Fruit fly (Drosophila melanogaster) whole organism, embryonic: ENCODE measurements around the gene Glut1.
A peak's percentile ranks its signal among the peaks of the same experiment; 100 is the strongest.

ENCODE experiments used
- Adf1 ChIP-seq: fragments of 200-800 bp; sonication (Bioruptor generic); IDR thresholded peaks from 2 replicates; pipeline ENCODE4 v1.3.6; 2022; ENCODE audit warnings: missing biosample characterization, missing genetic modification characterization
- Atf-2 ChIP-seq: fragments of 200-800 bp; sonication (Bioruptor generic); optimal IDR thresholded peaks from 2 replicates; lab custom pipeline; 2016; ENCODE audit warnings: missing biosample characterization, missing genetic modification characterization
- Awh ChIP-seq: fragments of 200-800 bp; sonication (Bioruptor generic); IDR thresholded peaks from 2 replicates; pipeline ENCODE4, ENCODE4 v1.3.6; 2022; ENCODE audit warnings: missing biosample characterization, missing genetic modification characterization
- CG10209 ChIP-seq: fragments of 200-800 bp; sonication (Bioruptor generic); optimal IDR thresholded peaks from 3 replicates; lab custom pipeline; 2017; ENCODE audit warnings: missing biosample characterization, mild to moderate bottlenecking, missing genetic modification characterization, missing genetic modification reagents
- CG10979 ChIP-seq: fragments of 200-800 bp; sonication (Bioruptor generic); optimal IDR thresholded peaks from 2 replicates; lab custom pipeline; 2018; ENCODE audit warnings: missing biosample characterization, mild to moderate bottlenecking, missing genetic modification characterization, moderate library complexity
- CG11085 ChIP-seq: fragments of 200-800 bp; sonication (Bioruptor generic); IDR thresholded peaks from 2 replicates; pipeline ENCODE4 v1.3.6; 2022; ENCODE audit warnings: missing biosample characterization, missing genetic modification characterization
- CG11398 ChIP-seq: fragments of 200-800 bp; sonication (Bioruptor generic); optimal IDR thresholded peaks from 2 replicates; lab custom pipeline; 2016; ENCODE audit warnings: missing biosample characterization, missing genetic modification characterization
- CG12155 ChIP-seq: fragments of 200-800 bp; sonication (Bioruptor generic); optimal IDR thresholded peaks from 3 replicates; lab custom pipeline; 2016; ENCODE audit warnings: missing biosample characterization, missing genetic modification characterization
- CG12744 ChIP-seq: fragments of 200-800 bp; sonication (Bioruptor generic); optimal IDR thresholded peaks from 2 replicates; lab custom pipeline; 2016; ENCODE audit warnings: missing biosample characterization, missing genetic modification characterization
- CG12942 ChIP-seq: fragments of 200-800 bp; sonication (Bioruptor generic); optimal IDR thresholded peaks from 3 replicates; lab custom pipeline; 2016; ENCODE audit warnings: missing biosample characterization, missing genetic modification characterization
- CG14050 ChIP-seq: fragments of 200-800 bp; sonication (Bioruptor generic); IDR thresholded peaks from 3 replicates; pipeline ENCODE4 v1.3.6; 2022; ENCODE audit warnings: missing biosample characterization, missing genetic modification characterization
- CG14710 ChIP-seq: fragments of 200-800 bp; sonication (Bioruptor generic); optimal IDR thresholded peaks from 3 replicates; lab custom pipeline; 2019; ENCODE audit warnings: missing biosample characterization, mild to moderate bottlenecking, missing genetic modification characterization, moderate library complexity
- CG17361 ChIP-seq: fragments of 200-800 bp; sonication (Bioruptor generic); IDR thresholded peaks from 3 replicates; pipeline ENCODE4 v1.3.6; 2022; ENCODE audit warnings: missing biosample characterization, missing genetic modification characterization
- CG18011 ChIP-seq: fragments of 200-800 bp; sonication (Bioruptor generic); optimal IDR thresholded peaks from 2 replicates; lab custom pipeline; 2017; ENCODE audit warnings: missing biosample characterization, missing genetic modification characterization, mild to moderate bottlenecking, moderate library complexity, missing genotype
- CG18619 ChIP-seq: fragments of 200-800 bp; sonication (Bioruptor generic); optimal IDR thresholded peaks from 3 replicates; lab custom pipeline; 2017; ENCODE audit warnings: missing biosample characterization, mild to moderate bottlenecking, missing genetic modification characterization
- CG2678 ChIP-seq: fragments of 200-800 bp; sonication (Bioruptor generic); optimal IDR thresholded peaks from 3 replicates; lab custom pipeline; 2019; ENCODE audit warnings: missing biosample characterization, mild to moderate bottlenecking, missing genetic modification characterization, moderate library complexity
- CG3163 ChIP-seq: fragments of 200-800 bp; sonication (Bioruptor generic); optimal IDR thresholded peaks from 3 replicates; lab custom pipeline; 2016; ENCODE audit warnings: missing biosample characterization, missing genetic modification characterization
- CG3407 ChIP-seq: fragments of 200-800 bp; sonication (Bioruptor generic); optimal IDR thresholded peaks from 2 replicates; lab custom pipeline; 2018; ENCODE audit warnings: missing biosample characterization, mild to moderate bottlenecking, missing genetic modification characterization
- CG6689 ChIP-seq: fragments of 200-800 bp; sonication (Bioruptor generic); IDR thresholded peaks from 2 replicates; pipeline ENCODE4 v1.3.6; 2022; ENCODE audit warnings: missing biosample characterization, missing genetic modification characterization
- CG8388 ChIP-seq: fragments of 200-800 bp; sonication (Bioruptor generic); optimal IDR thresholded peaks from 2 replicates; lab custom pipeline; 2019; ENCODE audit warnings: missing biosample characterization, mild to moderate bottlenecking, missing genetic modification characterization, moderate library complexity
- CG8765 ChIP-seq: fragments of 200-800 bp; sonication (Bioruptor generic); IDR thresholded peaks from 2 replicates; pipeline ENCODE4 v1.3.6; 2022; ENCODE audit warnings: missing biosample characterization, missing genetic modification characterization
- CG8944 ChIP-seq: fragments of 200-800 bp; sonication (Bioruptor generic); optimal IDR thresholded peaks from 3 replicates; lab custom pipeline; 2016; ENCODE audit warnings: missing biosample characterization, missing genetic modification characterization
- CG9876 ChIP-seq: fragments of 200-800 bp; sonication (Bioruptor generic); optimal IDR thresholded peaks from 2 replicates; lab custom pipeline; 2016; ENCODE audit warnings: missing biosample characterization, missing genetic modification characterization
- D19B ChIP-seq: fragments of 200-800 bp; sonication (Bioruptor generic); optimal IDR thresholded peaks from 2 replicates; lab custom pipeline; 2017; ENCODE audit warnings: missing biosample characterization, mild to moderate bottlenecking, missing genetic modification characterization
- ERR ChIP-seq: fragments of 200-800 bp; sonication (Bioruptor generic); optimal IDR thresholded peaks from 2 replicates; lab custom pipeline; 2016; ENCODE audit warnings: missing biosample characterization, missing genetic modification characterization
- Eip74EF ChIP-seq, 2 experiments: fragments of 200-800 bp in 1 of 2; fragments of >200 bp in 1 of 2; sonication (Bioruptor generic) in 1 of 2; optimal IDR thresholded peaks; 2 replicates each; lab custom pipeline; 2017 to 2019; ENCODE audit warnings: missing biosample characterization in 2 of 2, missing genetic modification characterization in 2 of 2, mild to moderate bottlenecking in 1 of 2, moderate library complexity in 1 of 2
- Elba2 ChIP-seq: fragments of 200-800 bp; sonication (Bioruptor generic); optimal IDR thresholded peaks from 3 replicates; lab custom pipeline; 2016; ENCODE audit warnings: missing biosample characterization, missing genetic modification characterization
- H2.0 ChIP-seq: fragments of 200-800 bp; sonication (Bioruptor generic); IDR thresholded peaks from 2 replicates; pipeline ENCODE4 v1.3.6; 2022; ENCODE audit warnings: missing biosample characterization, missing genetic modification characterization
- Hmr ChIP-seq: fragments of 200-800 bp; sonication (Bioruptor generic); optimal IDR thresholded peaks from 3 replicates; lab custom pipeline; 2017; ENCODE audit warnings: mild to moderate bottlenecking, missing biosample characterization, missing genetic modification reagents, missing genetic modification characterization
- Hmx ChIP-seq: fragments of 200-800 bp; sonication (Bioruptor generic); optimal IDR thresholded peaks from 2 replicates; lab custom pipeline; 2016; ENCODE audit warnings: missing biosample characterization, missing genetic modification characterization
- Hr3 ChIP-seq: fragments of 200-800 bp; sonication (Bioruptor generic); optimal IDR thresholded peaks from 3 replicates; lab custom pipeline; 2016; ENCODE audit warnings: missing biosample characterization, missing genetic modification characterization
- Hsf ChIP-seq: fragments of 200-800 bp; sonication (Bioruptor generic); optimal IDR thresholded peaks from 3 replicates; lab custom pipeline; 2016; ENCODE audit warnings: missing biosample characterization, missing genetic modification characterization
- MBD-R2 ChIP-seq: fragments of 200-800 bp; sonication (Bioruptor generic); IDR thresholded peaks from 2 replicates; pipeline ENCODE4 v1.3.6; 2022; ENCODE audit warnings: missing biosample characterization, missing genetic modification characterization
- Nf-YC ChIP-seq: fragments of 200-800 bp; optimal IDR thresholded peaks from 3 replicates; lab custom pipeline; 2019; ENCODE audit warnings: missing biosample characterization, mild to moderate bottlenecking, missing genetic modification characterization, moderate library complexity
- Optix ChIP-seq: fragments of 200-800 bp; sonication (Bioruptor generic); IDR thresholded peaks from 3 replicates; pipeline ENCODE4 v1.3.6; 2022; ENCODE audit warnings: missing biosample characterization, missing genetic modification characterization
- Ravus ChIP-seq: fragments of 200-800 bp; sonication (Bioruptor generic); IDR thresholded peaks from 2 replicates; pipeline ENCODE4 v1.3.6; 2022; ENCODE audit warnings: missing biosample characterization, missing genetic modification characterization
- Scr ChIP-seq: fragments of 200-800 bp; sonication (Bioruptor generic); IDR thresholded peaks from 2 replicates; pipeline ENCODE4 v1.3.6; 2022; ENCODE audit warnings: missing biosample characterization, missing genetic modification characterization; ENCODE audit not compliant: partially characterized antibody
- TFAM ChIP-seq: fragments of 200-800 bp; sonication (Bioruptor generic); optimal IDR thresholded peaks from 2 replicates; lab custom pipeline; 2017; ENCODE audit warnings: missing biosample characterization, missing genetic modification characterization, inconsistent platforms
- bowl ChIP-seq: fragments of 200-800 bp; sonication (Bioruptor generic); IDR thresholded peaks from 2 replicates; pipeline ENCODE4 v1.3.6; 2022; ENCODE audit warnings: missing biosample characterization, missing genetic modification characterization
- cato ChIP-seq: fragments of 200-800 bp; sonication (Bioruptor generic); optimal IDR thresholded peaks from 2 replicates; lab custom pipeline; 2016; ENCODE audit warnings: missing biosample characterization, missing genetic modification characterization, borderline replicate concordance
- corto ChIP-seq: fragments of 200-800 bp; sonication (Bioruptor generic); optimal IDR thresholded peaks from 2 replicates; lab custom pipeline; 2016; ENCODE audit warnings: missing biosample characterization, mild to moderate bottlenecking, missing genetic modification characterization, moderate library complexity
- crc ChIP-seq: fragments of 200-800 bp; sonication (Bioruptor generic); optimal IDR thresholded peaks from 2 replicates; lab custom pipeline; 2016; ENCODE audit warnings: missing biosample characterization, missing genetic modification characterization
- dati ChIP-seq: fragments of 200-800 bp; sonication (Bioruptor generic); IDR thresholded peaks from 2 replicates; pipeline ENCODE4 v1.3.6; 2022; ENCODE audit warnings: missing biosample characterization, missing genetic modification characterization
- kay ChIP-seq: fragments of 200-800 bp; sonication (Bioruptor generic); optimal IDR thresholded peaks from 2 replicates; lab custom pipeline; 2016; ENCODE audit warnings: missing biosample characterization, missing genetic modification characterization
- nom ChIP-seq: fragments of 200-800 bp; sonication (Bioruptor generic); optimal IDR thresholded peaks from 2 replicates; lab custom pipeline; 2017; ENCODE audit warnings: missing biosample characterization, missing genetic modification characterization, mild to moderate bottlenecking, moderate library complexity, missing genetic modification reagents
- pho ChIP-seq: fragments of 200-800 bp; sonication (Bioruptor generic); optimal IDR thresholded peaks from 2 replicates; lab custom pipeline; 2016; ENCODE audit warnings: missing biosample characterization, missing genetic modification characterization
- pita ChIP-seq: fragments of 200-800 bp; sonication (Bioruptor generic); optimal IDR thresholded peaks from 2 replicates; lab custom pipeline; 2017; ENCODE audit warnings: missing biosample characterization, mild to moderate bottlenecking, missing genetic modification characterization
- pum ChIP-seq: fragments of 200-800 bp; sonication (Bioruptor generic); optimal IDR thresholded peaks from 2 replicates; lab custom pipeline; 2016; ENCODE audit warnings: missing biosample characterization, missing genetic modification characterization
- row ChIP-seq: fragments of 200-800 bp; sonication (Bioruptor generic); IDR thresholded peaks from 3 replicates; pipeline ENCODE4 v1.3.6; 2022; ENCODE audit warnings: missing biosample characterization, missing genetic modification characterization
- sens ChIP-seq: fragments of 200-800 bp; sonication (Bioruptor generic); peaks from one replicate; lab custom pipeline; 2016; ENCODE audit warnings: missing biosample characterization, missing genetic modification characterization
- sqz ChIP-seq: fragments of 200-800 bp; sonication (Bioruptor generic); optimal IDR thresholded peaks from 3 replicates; lab custom pipeline; 2018; ENCODE audit warnings: missing biosample characterization, mild to moderate bottlenecking, missing genetic modification characterization
- tap ChIP-seq: fragments of 200-800 bp; optimal IDR thresholded peaks from 3 replicates; lab custom pipeline; 2019; ENCODE audit warnings: missing biosample characterization, mild to moderate bottlenecking, missing genetic modification characterization, moderate library complexity

Gene Glut1

DNA sequence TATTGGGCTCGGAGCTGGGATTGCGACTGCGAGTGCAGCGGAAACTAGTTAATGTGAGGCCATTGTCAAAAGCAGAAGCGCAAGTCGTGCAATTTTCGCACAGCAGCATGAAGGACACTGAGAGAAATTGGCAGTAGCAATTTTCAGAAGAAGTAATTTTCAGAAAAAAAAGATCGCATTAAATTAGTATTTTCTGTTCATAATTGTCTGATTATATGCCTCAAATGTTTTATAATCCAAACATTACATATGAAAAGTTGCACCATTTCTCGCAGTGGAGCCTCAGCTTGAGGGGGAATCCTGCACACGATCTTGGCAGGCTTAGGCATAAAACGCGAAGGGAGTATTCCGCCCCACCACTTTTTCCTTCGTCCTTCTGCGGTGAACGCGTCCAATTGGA is 9.5 kb upstream of the Glut1 start (continued):
- TF ChIP-seq D19B (GFP tag; lab: Kevin White, UChicago) (no peak), CG17361 (GFP tag; lab: Robert Waterston, UW) (peak; percentile 47; the same call in 2 of the 3 replicates), Ravus (GFP tag; lab: Robert Waterston, UW) (no peak), row (peak; percentile 76), kay (GFP tag; lab: Kevin White, UChicago) (no peak), Hsf (GFP tag; lab: Kevin White, UChicago) (peak; percentile 65), ERR (no peak), Hmx (GFP tag; lab: Kevin White, UChicago) (no peak), pho (GFP tag; lab: Kevin White, UChicago) (no peak), CG14050 (GFP tag; lab: Robert Waterston, UW) (no peak), sens (GFP tag; lab: Kevin White, UChicago) (peak; percentile 91), crc (GFP tag; lab: Kevin White, UChicago) (no peak), Atf-2 (GFP tag; lab: Kevin White, UChicago) (peak; percentile 21), dati (GFP tag; lab: Robert Waterston, UW) (no peak), MBD-R2 (GFP tag; lab: Robert Waterston, UW) (no peak), sqz (GFP tag; lab: Kevin White, UChicago) (peak; percentile 31), CG10209 (GFP tag; lab: Kevin White, UChicago) (peak; percentile 43), CG11085 (no peak), CG12155 (GFP tag; lab: Kevin White, UChicago) (no peak), corto (GFP tag; lab: Kevin White, UChicago) (peak; percentile 1), Adf1 (GFP tag; lab: Robert Waterston, UW) (no peak), tap (tag; lab: Kevin White, UChicago) (no peak), TFAM (GFP tag; lab: Kevin White, UChicago) (no peak), CG14710 (tag; lab: Kevin White, UChicago) (peak; percentile 49), nom (GFP tag; lab: Kevin White, UChicago) (no peak), CG8944 (peak; percentile 59), Optix (GFP tag; lab: Robert Waterston, UW) (peak; percentile 53; the same call in 1 of the 3 replicates), CG8388 (GFP tag; lab: Kevin White, UChicago) (peak; percentile 76), CG2678 (tag; lab: Kevin White, UChicago) (peak; percentile 58), Hmr (GFP tag; lab: Kevin White, UChicago) (no peak), pum (GFP tag; lab: Kevin White, UChicago) (peak; percentile 70), Awh (GFP tag; lab: Robert Waterston, UW) (peak; percentile 34; the same call in 1 of the 2 replicates), CG18619 (GFP tag; lab: Kevin White, UChicago) (peak; percentile 23), bowl (GFP tag; lab: Robert Waterston, UW) (no peak), CG11398 (no peak), Eip74EF (GFP tag; optimal IDR thresholded peaks at IDR 0.05; lab: Kevin White, UChicago) (no peak), CG6689 (GFP tag; lab: Robert Waterston, UW) (peak; percentile 74), CG12744 (GFP tag; lab: Kevin White, UChicago) (no peak), Nf-YC (tag; lab: Kevin White, UChicago) (no peak), cato (GFP tag; lab: Kevin White, UChicago) (no peak), CG9876 (GFP tag; lab: Kevin White, UChicago) (peak; percentile 33), CG18011 (no peak), Hr3 (GFP tag; lab: Kevin White, UChicago) (peak; percentile 44), CG8765 (GFP tag; lab: Robert Waterston, UW) (peak; percentile 27; the same call in 1 of the 2 replicates), Elba2 (GFP tag; lab: Kevin White, UChicago) (no peak), CG3163 (GFP tag; lab: Kevin White, UChicago) (no peak), CG10979 (peak; percentile 84), pita (GFP tag; lab: Kevin White, UChicago) (no peak), H2.0 (GFP tag; lab: Robert Waterston, UW) (peak; percentile 37; the same call in 1 of the 2 replicates), CG3407 (GFP tag; lab: Kevin White, UChicago) (peak; percentile 49), Scr (GFP tag; lab: Robert Waterston, UW) (no peak), CG12942 (GFP tag; lab: Kevin White, UChicago) (peak; percentile 19)
